Worm (Caenorhabditis elegans) whole organism, late embryonic: ENCODE data around the gene T24E12.6.

Experiments
- C08G9.2 ChIP-seq: sonication (generic microtip); optimal IDR thresholded peaks from 2 replicates; lab custom pipeline; 2016; ENCODE audit warnings: mild to moderate bottlenecking, missing genetic modification characterization, moderate library complexity, missing compliant biosample characterization
- K02D7.2 ChIP-seq: sonication (generic microtip); optimal IDR thresholded peaks from 2 replicates; lab custom pipeline; 2017; ENCODE audit warnings: mild to moderate bottlenecking, missing genetic modification characterization, missing compliant biosample characterization
- K09A11.1 ChIP-seq: sonication (generic microtip); optimal IDR thresholded peaks from 2 replicates; lab custom pipeline; 2017; ENCODE audit warnings: antibody characterized with exemption, mild to moderate bottlenecking, missing genetic modification characterization, missing compliant biosample characterization; ENCODE audit not compliant: insufficient read depth
- ahr-1 ChIP-seq: sonication (generic microtip); optimal IDR thresholded peaks from 2 replicates; lab custom pipeline; 2016; ENCODE audit warnings: missing genetic modification characterization, missing compliant biosample characterization
- ama-1 ChIP-seq: fragments of 150-350 bp; optimal IDR thresholded peaks from 2 replicates; lab custom pipeline; 2014
- ceh-19 ChIP-seq: fragments of 200-800 bp; sonication (Bioruptor generic); optimal IDR thresholded peaks from 2 replicates; lab custom pipeline; 2018; ENCODE audit warnings: mild to moderate bottlenecking, missing genetic modification characterization, missing compliant biosample characterization
- ceh-2 ChIP-seq: sonication (generic microtip); optimal IDR thresholded peaks from 2 replicates; lab custom pipeline; 2016; ENCODE audit warnings: missing genotype, missing genetic modification characterization, missing compliant biosample characterization
- ceh-24 ChIP-seq: sonication (generic microtip); optimal IDR thresholded peaks from 2 replicates; lab custom pipeline; 2016; ENCODE audit warnings: mild to moderate bottlenecking, missing genetic modification characterization, missing compliant biosample characterization
- ceh-45 ChIP-seq: fragments of 200-800 bp; sonication (Bioruptor generic); IDR thresholded peaks from 2 replicates; pipeline ENCODE4 v1.3.6; 2022; ENCODE audit warnings: missing genetic modification reagents, missing genetic modification characterization, missing compliant biosample characterization
- che-1 ChIP-seq: sonication (generic microtip); optimal IDR thresholded peaks from 2 replicates; lab custom pipeline; 2016; ENCODE audit warnings: mild to moderate bottlenecking, missing genetic modification characterization, missing compliant biosample characterization
- dmd-4 ChIP-seq: sonication (generic microtip); optimal IDR thresholded peaks from 2 replicates; lab custom pipeline; 2016; ENCODE audit warnings: borderline replicate concordance, missing genetic modification characterization, missing compliant biosample characterization
- elt-4 ChIP-seq: sonication (generic microtip); optimal IDR thresholded peaks from 2 replicates; lab custom pipeline; 2016; ENCODE audit warnings: missing genetic modification characterization, missing compliant biosample characterization
- ets-4 ChIP-seq: sonication (generic microtip); optimal IDR thresholded peaks from 2 replicates; lab custom pipeline; 2016; ENCODE audit warnings: missing genetic modification characterization, missing compliant biosample characterization
- eyg-1 ChIP-seq: sonication (generic microtip); optimal IDR thresholded peaks from 2 replicates; lab custom pipeline; 2016; ENCODE audit warnings: missing genotype, missing genetic modification characterization, missing compliant biosample characterization
- fkh-10 ChIP-seq: fragments of 150-350 bp; optimal IDR thresholded peaks from 2 replicates; lab custom pipeline; 2014; ENCODE audit warnings: missing biosample characterization, missing genetic modification reagents, missing genetic modification characterization
- hlh-13 ChIP-seq: fragments of 200-800 bp; sonication (Bioruptor generic); optimal IDR thresholded peaks from 2 replicates; lab custom pipeline; 2018; ENCODE audit warnings: mild to moderate bottlenecking, missing genetic modification characterization, missing compliant biosample characterization
- hlh-15 ChIP-seq: sonication (generic microtip); optimal IDR thresholded peaks from 2 replicates; lab custom pipeline; 2016; ENCODE audit warnings: missing genetic modification characterization, missing compliant biosample characterization
- hlh-30 ChIP-seq: sonication (generic microtip); optimal IDR thresholded peaks from 2 replicates; lab custom pipeline; 2017; ENCODE audit warnings: antibody characterized with exemption, missing genetic modification characterization, missing compliant biosample characterization; ENCODE audit not compliant: insufficient read depth
- lin-11 ChIP-seq: fragments of 200-800 bp; sonication (Bioruptor generic); optimal IDR thresholded peaks from 2 replicates; lab custom pipeline; 2018; ENCODE audit warnings: mild to moderate bottlenecking, missing genetic modification characterization, missing compliant biosample characterization
- nfya-1 ChIP-seq: sonication (generic microtip); optimal IDR thresholded peaks from 2 replicates; lab custom pipeline; 2017; ENCODE audit warnings: missing genetic modification characterization, mild to moderate bottlenecking, missing compliant biosample characterization, antibody characterized with exemption, moderate library complexity
- nhr-11 ChIP-seq: fragments of 150-350 bp; optimal IDR thresholded peaks from 2 replicates; lab custom pipeline; 2014; ENCODE audit warnings: missing biosample characterization, missing genetic modification characterization
- npax-4 ChIP-seq: sonication (generic microtip); optimal IDR thresholded peaks from 2 replicates; lab custom pipeline; 2016; ENCODE audit warnings: missing genetic modification characterization, missing compliant biosample characterization
- pag-3 ChIP-seq: sonication (generic microtip); optimal IDR thresholded peaks from 2 replicates; lab custom pipeline; 2016; ENCODE audit warnings: missing compliant biosample characterization, missing genetic modification characterization, borderline replicate concordance
- pat-9 ChIP-seq: fragments of 200-800 bp; sonication (Bioruptor generic); optimal IDR thresholded peaks from 2 replicates; lab custom pipeline; 2018; ENCODE audit warnings: mild to moderate bottlenecking, missing genetic modification characterization, moderate library complexity, missing compliant biosample characterization
- pax-1 ChIP-seq: fragments of 150-350 bp; optimal IDR thresholded peaks from 2 replicates; lab custom pipeline; 2014; ENCODE audit warnings: missing biosample characterization, missing genetic modification characterization
- pha-2 ChIP-seq: sonication (generic microtip); optimal IDR thresholded peaks from 2 replicates; lab custom pipeline; 2017; ENCODE audit warnings: mild to moderate bottlenecking, missing genetic modification characterization, missing compliant biosample characterization
- pha-4 ChIP-seq: fragments of 150-350 bp; optimal IDR thresholded peaks from 2 replicates; lab custom pipeline; 2018; ENCODE audit warnings: missing biosample characterization, missing genetic modification reagents, missing genetic modification characterization
- pros-1 ChIP-seq: fragments of 150-350 bp; optimal IDR thresholded peaks from 2 replicates; lab custom pipeline; 2014; ENCODE audit warnings: missing biosample characterization, missing genetic modification reagents, missing genetic modification characterization
- rnt-1 ChIP-seq: sonication (generic microtip); optimal IDR thresholded peaks from 2 replicates; lab custom pipeline; 2016; ENCODE audit warnings: missing genetic modification characterization, missing compliant biosample characterization
- sdc-2 ChIP-seq: sonication (generic microtip); optimal IDR thresholded peaks from 2 replicates; lab custom pipeline; 2016; ENCODE audit warnings: missing genotype, missing genetic modification characterization, missing compliant biosample characterization
- tbx-2 ChIP-seq: sonication (generic microtip); optimal IDR thresholded peaks from 2 replicates; lab custom pipeline; 2016; ENCODE audit warnings: missing genetic modification characterization, missing compliant biosample characterization
- tbx-7 ChIP-seq: sonication (generic microtip); optimal IDR thresholded peaks from 2 replicates; lab custom pipeline; 2016; ENCODE audit warnings: missing genotype, missing genetic modification characterization, missing compliant biosample characterization
- unc-3 ChIP-seq, 2 experiments: fragments of 200-800 bp in 1 of 2; sonication (Bioruptor generic) in 1 of 2; sonication (generic microtip) in 1 of 2; conservative IDR thresholded peaks in 1 of 2; optimal IDR thresholded peaks in 1 of 2; 2 replicates each; pipeline versions ENCODE4 v1.3.6 to Lab custom; 2016 to 2022; ENCODE audit warnings: missing compliant biosample characterization in 2 of 2, missing genetic modification characterization in 2 of 2, missing genetic modification reagents in 1 of 2
- unc-42 ChIP-seq: sonication (generic microtip); optimal IDR thresholded peaks from 2 replicates; lab custom pipeline; 2016; ENCODE audit warnings: missing genotype, missing genetic modification characterization, missing compliant biosample characterization
- unc-55 ChIP-seq: sonication (generic microtip); optimal IDR thresholded peaks from 2 replicates; lab custom pipeline; 2017; ENCODE audit warnings: missing biosample characterization, missing genetic modification reagents, missing genetic modification characterization
- unc-86 ChIP-seq: sonication (generic microtip); optimal IDR thresholded peaks from 2 replicates; lab custom pipeline; 2016; ENCODE audit warnings: missing genetic modification characterization, missing compliant biosample characterization
- zip-5 ChIP-seq: sonication (generic microtip); optimal IDR thresholded peaks from 2 replicates; lab custom pipeline; 2016; ENCODE audit warnings: missing genetic modification characterization, missing compliant biosample characterization
- ztf-16 ChIP-seq: sonication (generic microtip); optimal IDR thresholded peaks from 2 replicates; lab custom pipeline; 2017; ENCODE audit warnings: missing genetic modification characterization, missing compliant biosample characterization

T24E12.6 gene

ce11 chrII:3716961-3717360 is 44.5 kb downstream of the T24E12.6 start, which contains the start of gene fbxc-52:
fbxc-52 (plus strand) TSS chrII:3717261.
- TF ChIP-seq tbx-2 (tag; lab: Kevin White, UChicago), result no peak
- TF ChIP-seq ztf-16 (tag; lab: Kevin White, UChicago), result no peak
- no peak for TF ChIP-seq nhr-11
- TF ChIP-seq hlh-15 (tag; lab: Kevin White, UChicago), result no peak
- TF ChIP-seq nfya-1 (tag; lab: Kevin White, UChicago), result no peak
- no peak for TF ChIP-seq ahr-1 (tag; lab: Kevin White, UChicago)
- no peak for TF ChIP-seq ets-4 (tag; lab: Kevin White, UChicago)
- TF ChIP-seq ceh-45 (GFP tag; lab: Robert Waterston, UW), result no peak
- TF ChIP-seq lin-11, result no peak
- TF ChIP-seq ama-1 (lab: Kevin White, UChicago), result no peak
- no peak for TF ChIP-seq elt-4 (tag; lab: Kevin White, UChicago)
- no peak for TF ChIP-seq ceh-2 (tag; lab: Kevin White, UChicago)
- no peak for TF ChIP-seq sdc-2 (tag; lab: Kevin White, UChicago)
- TF ChIP-seq unc-86, result no peak
- no peak for TF ChIP-seq eyg-1 (tag; lab: Kevin White, UChicago)
- TF ChIP-seq tbx-7 (tag; lab: Kevin White, UChicago), result no peak
- no peak for TF ChIP-seq K09A11.1 (tag; lab: Kevin White, UChicago)
- no peak for TF ChIP-seq unc-55
- no peak for TF ChIP-seq npax-4
- TF ChIP-seq che-1 (tag; lab: Kevin White, UChicago), result no peak

- no peak for TF ChIP-seq hlh-30 (tag; lab: Kevin White, UChicago)
- no peak for TF ChIP-seq hlh-13
- no peak for TF ChIP-seq ama-1 (lab: Kevin White, UChicago)
- no peak for TF ChIP-seq che-1 (tag; lab: Kevin White, UChicago)
- TF ChIP-seq unc-42, result no peak
- no peak for TF ChIP-seq ceh-19 (GFP tag; lab: Kevin White, UChicago)
- TF ChIP-seq nfya-1 (tag; lab: Kevin White, UChicago), result no peak
- no peak for TF ChIP-seq unc-3 (GFP tag; conservative IDR thresholded peaks at IDR 0.05; lab: Robert Waterston, UW)
- TF ChIP-seq unc-3 (tag; optimal IDR thresholded peaks at IDR 0.05; lab: Kevin White, UChicago), result no peak
- no peak for TF ChIP-seq dmd-4
- no peak for TF ChIP-seq pha-2 (tag; lab: Kevin White, UChicago)
- no peak for TF ChIP-seq K02D7.2
- TF ChIP-seq ceh-24 (tag; lab: Kevin White, UChicago), result no peak
- TF ChIP-seq C08G9.2 (tag; lab: Kevin White, UChicago), result no peak
- no peak for TF ChIP-seq eyg-1 (tag; lab: Kevin White, UChicago)
- TF ChIP-seq pros-1 (tag; lab: Kevin White, UChicago), result no peak
- TF ChIP-seq pha-4 (tag; lab: Kevin White, UChicago), result no peak
- no peak for TF ChIP-seq fkh-10 (GFP tag; lab: Kevin White, UChicago)
- TF ChIP-seq, all 69 proteins: peak for 0
These were observed 45.0 kb downstream of the T24E12.6 start, which contains the start of gene srh-99 for ce11 chrII:3716455-3716854. srh-99 (minus strand) TSS chrII:3716555.

ce11 chrII:3714595-3714994 is 46.9 kb downstream of the T24E12.6 start, which contains the start of gene srh-100:
srh-100 (minus strand) TSS chrII:3714695.
- TF ChIP-seq hlh-30 (tag; lab: Kevin White, UChicago) (no peak), rnt-1 (tag; lab: Kevin White, UChicago) (no peak), pax-1 (tag; lab: Kevin White, UChicago) (no peak), ceh-2 (tag; lab: Kevin White, UChicago) (no peak), che-1 (tag; lab: Kevin White, UChicago) (no peak), zip-5 (tag; lab: Kevin White, UChicago) (no peak), pag-3 (no peak), pat-9 (tag; lab: Kevin White, UChicago) (no peak), pros-1 (tag; lab: Kevin White, UChicago) (no peak), elt-4 (tag; lab: Kevin White, UChicago) (no peak), pha-2 (tag; lab: Kevin White, UChicago) (no peak)
